Worm (Caenorhabditis elegans) whole organism, young adult: ENCODE results near the gene hpo-29.

ENCODE experiments used
- D2030.7 ChIP-seq: fragments of 200-800 bp; sonication (Bioruptor generic); IDR thresholded peaks from 2 replicates; pipeline ENCODE4 v1.3.6; 2022; ENCODE audit warnings: missing genetic modification reagents, missing genetic modification characterization, missing compliant biosample characterization
- F10E7.11 ChIP-seq: sonication (generic microtip); optimal IDR thresholded peaks from 2 replicates; lab custom pipeline; 2017; ENCODE audit warnings: mild to moderate bottlenecking, missing genetic modification characterization, moderate library complexity, missing compliant biosample characterization
- F33H1.4 ChIP-seq: fragments of 200-800 bp; sonication (Bioruptor generic); IDR thresholded peaks from 2 replicates; pipeline ENCODE4 v1.3.6; 2022; ENCODE audit warnings: missing genetic modification reagents, missing genetic modification characterization, missing compliant biosample characterization
- F49E8.2 ChIP-seq: sonication (generic microtip); optimal IDR thresholded peaks from 3 replicates; lab custom pipeline; 2017; ENCODE audit warnings: missing genetic modification characterization, mild to moderate bottlenecking, missing compliant biosample characterization, antibody characterized with exemption, moderate library complexity; ENCODE audit not compliant: insufficient read depth
- F57A8.1 ChIP-seq: fragments of 200-800 bp; sonication (Bioruptor generic); optimal IDR thresholded peaks from 2 replicates; lab custom pipeline; 2018; ENCODE audit warnings: mild to moderate bottlenecking, missing genetic modification characterization, moderate library complexity, missing compliant biosample characterization
- K11D2.4 ChIP-seq: fragments of 200-800 bp; sonication (Bioruptor generic); IDR thresholded peaks from 2 replicates; pipeline ENCODE4 v1.3.6; 2022; ENCODE audit warnings: missing genetic modification reagents, missing genetic modification characterization, missing compliant biosample characterization
- K12H6.12 ChIP-seq: fragments of 200-800 bp; sonication (Bioruptor generic); optimal IDR thresholded peaks from 2 replicates; lab custom pipeline; 2018; ENCODE audit warnings: mild to moderate bottlenecking, missing genetic modification characterization, missing compliant biosample characterization
- T07F8.4 ChIP-seq: sonication (generic microtip); optimal IDR thresholded peaks from 2 replicates; lab custom pipeline; 2016; ENCODE audit warnings: mild to moderate bottlenecking, missing genetic modification characterization, moderate library complexity, missing compliant biosample characterization
- Y79H2A.3 ChIP-seq: fragments of 200-800 bp; sonication (Bioruptor generic); conservative IDR thresholded peaks from 2 replicates; pipeline ENCODE4 v1.3.6; 2022; ENCODE audit warnings: missing genetic modification reagents, missing genetic modification characterization, missing compliant biosample characterization
- athp-1 ChIP-seq: sonication (generic microtip); optimal IDR thresholded peaks from 2 replicates; lab custom pipeline; 2017; ENCODE audit warnings: mild to moderate bottlenecking, missing genetic modification characterization, missing compliant biosample characterization
- dox-1 ChIP-seq: fragments of 200-800 bp; sonication (Bioruptor generic); IDR thresholded peaks from 2 replicates; pipeline ENCODE4 v1.3.6; 2022; ENCODE audit warnings: missing genetic modification reagents, missing genetic modification characterization, missing compliant biosample characterization
- dpff-1 ChIP-seq: sonication (generic microtip); optimal IDR thresholded peaks from 2 replicates; lab custom pipeline; 2017; ENCODE audit warnings: mild to moderate bottlenecking, missing genetic modification characterization, missing compliant biosample characterization
- dpl-1 ChIP-seq: fragments of 150-350 bp; optimal IDR thresholded peaks from 2 replicates; lab custom pipeline; 2014; ENCODE audit warnings: missing biosample characterization, missing genetic modification reagents, missing genetic modification characterization
- egrh-3 ChIP-seq: fragments of 200-800 bp; sonication (Bioruptor generic); IDR thresholded peaks from 2 replicates; pipeline ENCODE4 v1.3.6; 2022; ENCODE audit warnings: missing genetic modification reagents, missing genetic modification characterization, missing compliant biosample characterization
- gei-17 ChIP-seq: fragments of 200-800 bp; sonication (Bioruptor generic); optimal IDR thresholded peaks from 2 replicates; lab custom pipeline; 2018; ENCODE audit warnings: mild to moderate bottlenecking, missing genetic modification characterization, missing compliant biosample characterization
- him-1 ChIP-seq: sonication (generic microtip); optimal IDR thresholded peaks from 2 replicates; lab custom pipeline; 2016; ENCODE audit warnings: missing genotype, missing genetic modification reagents, missing genetic modification characterization, missing compliant biosample characterization
- hlh-12 ChIP-seq: sonication (generic microtip); optimal IDR thresholded peaks from 2 replicates; lab custom pipeline; 2016; ENCODE audit warnings: missing genetic modification characterization, missing compliant biosample characterization
- hlh-26 ChIP-seq: fragments of 200-800 bp; sonication (Bioruptor generic); conservative IDR thresholded peaks from 2 replicates; pipeline ENCODE4 v1.3.6; 2022; ENCODE audit warnings: missing genetic modification reagents, missing genetic modification characterization, missing compliant biosample characterization
- hmg-1.2 ChIP-seq: fragments of 200-800 bp; sonication (Bioruptor generic); IDR thresholded peaks from 2 replicates; pipeline ENCODE4 v1.3.6; 2022; ENCODE audit warnings: missing genetic modification reagents, missing genetic modification characterization, missing compliant biosample characterization
- hmg-20 ChIP-seq: fragments of 200-800 bp; sonication (Bioruptor generic); IDR thresholded peaks from 2 replicates; pipeline ENCODE4 v1.3.6; 2022; ENCODE audit warnings: missing genetic modification reagents, missing genetic modification characterization, missing compliant biosample characterization
- hrde-1 ChIP-seq: sonication (generic microtip); optimal IDR thresholded peaks from 2 replicates; lab custom pipeline; 2016; ENCODE audit warnings: missing genetic modification characterization, mild to moderate bottlenecking, missing compliant biosample characterization, moderate library complexity, missing genotype, missing genetic modification reagents, borderline replicate concordance
- hsf-1 ChIP-seq: fragments of 200-800 bp; sonication (Bioruptor generic); IDR thresholded peaks from 2 replicates; pipeline ENCODE4 v1.3.6; 2022; ENCODE audit warnings: missing genetic modification reagents, missing genetic modification characterization, missing compliant biosample characterization
- let-526 ChIP-seq: fragments of 200-800 bp; sonication (Bioruptor generic); IDR thresholded peaks from 2 replicates; pipeline ENCODE4 v1.3.6; 2022; ENCODE audit warnings: missing genetic modification reagents, missing genetic modification characterization, missing compliant biosample characterization
- lin-26 ChIP-seq: fragments of 200-800 bp; sonication (Bioruptor generic); IDR thresholded peaks from 2 replicates; pipeline ENCODE4 v1.3.6; 2022; ENCODE audit warnings: missing genetic modification reagents, missing genetic modification characterization, missing compliant biosample characterization
- lin-35 ChIP-seq, 3 experiments: fragments of 150-350 bp in 2 of 3; sonication (generic microtip) in 1 of 3; optimal IDR thresholded peaks; 2 replicates each; lab custom pipeline; 2014 to 2018; ENCODE audit warnings: missing biosample characterization in 3 of 3, missing genetic modification characterization in 3 of 3, missing genetic modification reagents in 3 of 3
- lin-54 ChIP-seq: fragments of 200-800 bp; sonication (Bioruptor generic); optimal IDR thresholded peaks from 2 replicates; lab custom pipeline; 2018; ENCODE audit warnings: mild to moderate bottlenecking, missing genetic modification characterization, missing compliant biosample characterization
- lsy-27 ChIP-seq: sonication (generic microtip); optimal IDR thresholded peaks from 2 replicates; lab custom pipeline; 2017; ENCODE audit warnings: missing genetic modification characterization, mild to moderate bottlenecking, missing compliant biosample characterization, antibody characterized with exemption, missing genotype, borderline replicate concordance; ENCODE audit not compliant: insufficient read depth
- madf-6 ChIP-seq: fragments of 200-800 bp; sonication (Bioruptor generic); IDR thresholded peaks from 2 replicates; pipeline ENCODE4 v1.3.6; 2022; ENCODE audit warnings: missing genetic modification reagents, missing genetic modification characterization, missing compliant biosample characterization
- mcd-1 ChIP-seq: fragments of 200-800 bp; sonication (Bioruptor generic); IDR thresholded peaks from 2 replicates; pipeline ENCODE4 v1.3.6; 2022; ENCODE audit warnings: missing genetic modification reagents, missing genetic modification characterization, missing compliant biosample characterization
- mes-4 ChIP-seq: sonication (generic microtip); optimal IDR thresholded peaks from 2 replicates; lab custom pipeline; 2016; ENCODE audit warnings: missing genotype, missing genetic modification characterization, missing compliant biosample characterization
- mxl-1 ChIP-seq: sonication (generic microtip); optimal IDR thresholded peaks from 2 replicates; lab custom pipeline; 2016; ENCODE audit warnings: missing genetic modification characterization, missing compliant biosample characterization
- nfya-2 ChIP-seq: fragments of 200-800 bp; sonication (Bioruptor generic); IDR thresholded peaks from 2 replicates; pipeline ENCODE4 v1.3.6; 2022; ENCODE audit warnings: missing genetic modification reagents, missing genetic modification characterization, missing compliant biosample characterization
- nhr-27 ChIP-seq: fragments of 200-800 bp; sonication (Bioruptor generic); optimal IDR thresholded peaks from 2 replicates; lab custom pipeline; 2018; ENCODE audit warnings: mild to moderate bottlenecking, missing genetic modification characterization, moderate library complexity, missing compliant biosample characterization
- rcor-1 ChIP-seq: fragments of 200-800 bp; sonication (Bioruptor generic); IDR thresholded peaks from 2 replicates; pipeline ENCODE4 v1.3.6; 2022; ENCODE audit warnings: missing genetic modification reagents, missing genetic modification characterization, missing compliant biosample characterization
- repo-1 ChIP-seq: sonication (generic microtip); optimal IDR thresholded peaks from 2 replicates; lab custom pipeline; 2017; ENCODE audit warnings: mild to moderate bottlenecking, missing genetic modification characterization, missing compliant biosample characterization
- sdz-38 ChIP-seq: sonication (generic microtip); optimal IDR thresholded peaks from 2 replicates; lab custom pipeline; 2016; ENCODE audit warnings: missing genotype, missing genetic modification characterization, missing compliant biosample characterization
- snpc-4 ChIP-seq, 5 experiments: fragments of 150-350 bp in 1 of 5; sonication (generic microtip) in 4 of 5; optimal IDR thresholded peaks; 2 replicates each; lab custom pipeline; 2014 to 2018; ENCODE audit warnings: missing genetic modification characterization in 5 of 5, missing biosample characterization in 3 of 5, antibody characterized with exemption in 2 of 5, mild to moderate bottlenecking in 2 of 5, missing compliant biosample characterization in 2 of 5, missing genotype in 2 of 5, moderate library complexity in 2 of 5, missing genetic modification reagents in 1 of 5
- sptf-2 ChIP-seq: fragments of 200-800 bp; sonication (Bioruptor generic); optimal IDR thresholded peaks from 2 replicates; lab custom pipeline; 2018; ENCODE audit warnings: mild to moderate bottlenecking, missing genetic modification characterization, missing compliant biosample characterization
- tbx-9 ChIP-seq: sonication (generic microtip); optimal IDR thresholded peaks from 2 replicates; lab custom pipeline; 2016; ENCODE audit warnings: borderline replicate concordance, missing genetic modification characterization, inconsistent platforms, missing compliant biosample characterization
- ztf-22 ChIP-seq: fragments of 200-800 bp; sonication (Bioruptor generic); optimal IDR thresholded peaks from 2 replicates; lab custom pipeline; 2018; ENCODE audit warnings: mild to moderate bottlenecking, missing genetic modification characterization, moderate library complexity, missing compliant biosample characterization
- ztf-25 ChIP-seq: fragments of 200-800 bp; sonication (Bioruptor generic); IDR thresholded peaks from 2 replicates; pipeline ENCODE4 v1.3.6; 2022; ENCODE audit warnings: missing genetic modification reagents, missing genetic modification characterization, missing compliant biosample characterization
- ztf-28 ChIP-seq: fragments of 200-800 bp; sonication (Bioruptor generic); IDR thresholded peaks from 2 replicates; pipeline ENCODE4 v1.3.6; 2022; ENCODE audit warnings: missing genetic modification reagents, missing genetic modification characterization, missing compliant biosample characterization

Gene hpo-29

ce11 chrIII:190686-191085, 45.0 kb upstream of the hpo-29 start, which contains the start of gene cox-17:
Gene cox-17, plus strand, starts transcription at chrIII:190986.
- no peak for TF ChIP-seq dpl-1
- peak; percentile 54 for TF ChIP-seq athp-1 (tag; lab: Kevin White, UChicago)

ce11 chrIII:191803-192202, 43.8 kb upstream of the hpo-29 start, which contains the start of gene sec-20:
Gene sec-20, plus strand, starts transcription at chrIII:192103.
- TF ChIP-seq hlh-12 = no peak
- TF ChIP-seq lin-54 (GFP tag; lab: Kevin White, UChicago) = no peak
- no peak for TF ChIP-seq ztf-28 (GFP tag; lab: Robert Waterston, UW)
- no peak for TF ChIP-seq hrde-1 (tag; lab: Kevin White, UChicago)
- no peak for TF ChIP-seq mcd-1 (GFP tag; lab: Robert Waterston, UW)
- TF ChIP-seq F49E8.2 = no peak
- TF ChIP-seq sptf-2 (GFP tag; lab: Kevin White, UChicago) = no peak
- TF ChIP-seq D2030.7 = no peak
- no peak for TF ChIP-seq F57A8.1 (GFP tag; lab: Kevin White, UChicago)
- TF ChIP-seq nfya-2 (GFP tag; lab: Robert Waterston, UW) = no peak
- TF ChIP-seq ztf-25 (GFP tag; lab: Robert Waterston, UW) = no peak

ce11 chrIII:194160-194559, 41.5 kb upstream of the hpo-29 start, which contains the start of gene F40G9.17:
Gene F40G9.17, plus strand, starts transcription at chrIII:194460.
- no peak for TF ChIP-seq hsf-1 (GFP tag; lab: Robert Waterston, UW)
- no peak for TF ChIP-seq sdz-38 (tag; lab: Kevin White, UChicago)
- no peak for TF ChIP-seq T07F8.4 (tag; lab: Kevin White, UChicago)
- no peak for TF ChIP-seq gei-17 (GFP tag; lab: Kevin White, UChicago)
- no peak for TF ChIP-seq let-526 (GFP tag; lab: Robert Waterston, UW)
- TF ChIP-seq tbx-9 (tag; lab: Kevin White, UChicago) = no peak
- TF ChIP-seq Y79H2A.3 (GFP tag; lab: Robert Waterston, UW) = no peak
- TF ChIP-seq ztf-22 (GFP tag; lab: Kevin White, UChicago) = no peak
- TF ChIP-seq dox-1 = no peak
- TF ChIP-seq K12H6.12 (tag; lab: Kevin White, UChicago) = no peak
- TF ChIP-seq mes-4 = no peak
- no peak for TF ChIP-seq F33H1.4 (GFP tag; lab: Robert Waterston, UW)

ce11 chrIII:203953-204352, 31.7 kb upstream of the hpo-29 start:
- 0 out of 2 replicates have a peak, but pooled peaks have one; percentile 10 for TF ChIP-seq madf-6 (GFP tag; lab: Robert Waterston, UW)
- TF ChIP-seq him-1 (tag; lab: Kevin White, UChicago) = no peak
- no peak for TF ChIP-seq lsy-27 (tag; lab: Kevin White, UChicago)
- no peak for TF ChIP-seq mes-4
- no peak for TF ChIP-seq tbx-9 (tag; lab: Kevin White, UChicago)
- TF ChIP-seq gei-17 (GFP tag; lab: Kevin White, UChicago) = no peak
- TF ChIP-seq repo-1 (tag; lab: Kevin White, UChicago) = no peak

ce11 chrIII:207023-207422, 28.6 kb upstream of the hpo-29 start, which contains the start of gene W10C4.1:
Gene W10C4.1, minus strand, starts transcription at chrIII:207123.
- no peak for TF ChIP-seq mxl-1 (tag; lab: Kevin White, UChicago)
- TF ChIP-seq rcor-1 = no peak
- no peak for TF ChIP-seq hmg-1.2 (GFP tag; lab: Robert Waterston, UW)
- no peak for TF ChIP-seq nhr-27 (tag; lab: Kevin White, UChicago)
- no peak for TF ChIP-seq F10E7.11 (tag; lab: Kevin White, UChicago)
- no peak for TF ChIP-seq K11D2.4 (GFP tag; lab: Robert Waterston, UW)
- no peak for TF ChIP-seq hlh-26 (GFP tag; lab: Robert Waterston, UW)
- TF ChIP-seq lin-54 (GFP tag; lab: Kevin White, UChicago) = no peak
- no peak for TF ChIP-seq snpc-4 (GFP tag; optimal IDR thresholded peaks at IDR 0.05; lab: Kevin White, UChicago)
- TF ChIP-seq snpc-4 (tag; optimal IDR thresholded peaks at IDR 0.05; lab: Kevin White, UChicago) = no peak
- TF ChIP-seq lin-35 (GFP tag; optimal IDR thresholded peaks at IDR 0.05; lab: Kevin White, UChicago) = no peak
- TF ChIP-seq egrh-3 = no peak
- no peak for TF ChIP-seq lin-26 (GFP tag; lab: Robert Waterston, UW)
- no peak for TF ChIP-seq dpff-1 (tag; lab: Kevin White, UChicago)
- no peak for TF ChIP-seq hmg-20 (GFP tag; lab: Robert Waterston, UW)
